Fruit fly (Drosophila melanogaster) whole organism, embryonic: ENCODE measurements around the gene CG13930.

Experiments used
- B-H1 ChIP-seq: fragments of 200-800 bp; sonication (Bioruptor generic); IDR thresholded peaks from 3 replicates; pipeline ENCODE4 v1.3.6; 2022; ENCODE audit warnings: missing biosample characterization, missing genetic modification characterization
- CG11085 ChIP-seq: fragments of 200-800 bp; sonication (Bioruptor generic); IDR thresholded peaks from 2 replicates; pipeline ENCODE4 v1.3.6; 2022; ENCODE audit warnings: missing biosample characterization, missing genetic modification characterization
- CG12391 ChIP-seq: fragments of 200-800 bp; sonication (Bioruptor generic); optimal IDR thresholded peaks from 3 replicates; lab custom pipeline; 2018; ENCODE audit warnings: missing biosample characterization, mild to moderate bottlenecking, missing genetic modification characterization, moderate library complexity
- CG1603 ChIP-seq: fragments of 200-800 bp; sonication (Bioruptor generic); optimal IDR thresholded peaks from 2 replicates; lab custom pipeline; 2019; ENCODE audit warnings: missing biosample characterization, mild to moderate bottlenecking, missing genetic modification characterization, moderate library complexity
- CG18599 ChIP-seq: fragments of 200-800 bp; sonication (Bioruptor generic); optimal IDR thresholded peaks from 3 replicates; lab custom pipeline; 2017; ENCODE audit warnings: missing biosample characterization, missing genetic modification characterization, mild to moderate bottlenecking, moderate library complexity, missing genetic modification reagents
- CG32767 ChIP-seq: fragments of 200-800 bp; sonication (Bioruptor generic); IDR thresholded peaks from 2 replicates; pipeline ENCODE4 v1.3.6; 2022; ENCODE audit warnings: missing biosample characterization, missing genetic modification characterization
- CG3838 ChIP-seq: fragments of 200-800 bp; sonication (Bioruptor generic); optimal IDR thresholded peaks from 3 replicates; lab custom pipeline; 2016; ENCODE audit warnings: missing biosample characterization, missing genetic modification characterization
- CG42726 ChIP-seq: fragments of 200-800 bp; sonication (Bioruptor generic); IDR thresholded peaks from 2 replicates; pipeline ENCODE4 v1.3.6; 2022; ENCODE audit warnings: missing biosample characterization, missing genetic modification characterization; ENCODE audit not compliant: partially characterized antibody
- CG4820 ChIP-seq: fragments of 200-800 bp; sonication (Bioruptor generic); optimal IDR thresholded peaks from 3 replicates; lab custom pipeline; 2016; ENCODE audit warnings: missing biosample characterization, missing genetic modification characterization
- CG5953 ChIP-seq: fragments of 200-800 bp; sonication (Bioruptor generic); IDR thresholded peaks from 2 replicates; pipeline ENCODE4 v1.3.6; 2022; ENCODE audit warnings: missing biosample characterization, missing genetic modification characterization
- CG7556 ChIP-seq: fragments of 200-800 bp; sonication (Bioruptor generic); optimal IDR thresholded peaks from 2 replicates; lab custom pipeline; 2017; ENCODE audit warnings: missing biosample characterization, mild to moderate bottlenecking, missing genetic modification characterization
- CG8290 ChIP-seq, 3 experiments: fragments of 200-800 bp; sonication (Bioruptor generic); optimal IDR thresholded peaks; 2 replicates each; lab custom pipeline; 2016 to 2019; ENCODE audit warnings: missing biosample characterization in 3 of 3, missing genetic modification characterization in 3 of 3, mild to moderate bottlenecking in 2 of 3, moderate library complexity in 1 of 3
- Drgx ChIP-seq: fragments of 200-800 bp; sonication (Bioruptor generic); IDR thresholded peaks from 2 replicates; pipeline ENCODE4 v1.3.6; 2022; ENCODE audit warnings: missing biosample characterization, missing genetic modification characterization
- ERR ChIP-seq: fragments of 200-800 bp; sonication (Bioruptor generic); optimal IDR thresholded peaks from 2 replicates; lab custom pipeline; 2016; ENCODE audit warnings: missing biosample characterization, missing genetic modification characterization
- Gsc ChIP-seq: fragments of 200-800 bp; sonication (Bioruptor generic); IDR thresholded peaks from 2 replicates; pipeline ENCODE4 v1.3.6; 2022; ENCODE audit warnings: missing biosample characterization, missing genetic modification characterization
- H15 ChIP-seq: fragments of 200-800 bp; sonication (Bioruptor generic); IDR thresholded peaks from 3 replicates; pipeline ENCODE4 v1.3.6; 2022; ENCODE audit warnings: missing biosample characterization, missing genetic modification characterization
- Hey ChIP-seq: fragments of 200-800 bp; sonication (Bioruptor generic); optimal IDR thresholded peaks from 3 replicates; lab custom pipeline; 2018; ENCODE audit warnings: missing biosample characterization, mild to moderate bottlenecking, missing genetic modification characterization
- Kr ChIP-seq: fragments of 200-800 bp; sonication (Bioruptor generic); optimal IDR thresholded peaks from 2 replicates; lab custom pipeline; 2017; ENCODE audit warnings: missing biosample characterization, mild to moderate bottlenecking, missing genetic modification characterization
- Rfx ChIP-seq: fragments of 200-800 bp; sonication (Bioruptor generic); IDR thresholded peaks from 2 replicates; pipeline ENCODE4 v1.3.6; 2022; ENCODE audit warnings: missing biosample characterization, missing genetic modification characterization
- Usf ChIP-seq: fragments of 200-800 bp; sonication (Bioruptor generic); optimal IDR thresholded peaks from 2 replicates; lab custom pipeline; 2017; ENCODE audit warnings: missing genotype, missing biosample characterization, missing genetic modification characterization
- Xrp1 ChIP-seq: fragments of 200-800 bp; sonication (Bioruptor generic); IDR thresholded peaks from 2 replicates; pipeline ENCODE4 v1.3.6; 2022; ENCODE audit warnings: missing biosample characterization, missing genetic modification characterization
- aop ChIP-seq: fragments of 200-800 bp; sonication (Bioruptor generic); IDR thresholded peaks from 2 replicates; pipeline ENCODE4 v1.3.6; 2022; ENCODE audit warnings: missing biosample characterization, missing genetic modification characterization
- chn ChIP-seq: fragments of 200-800 bp; sonication (Bioruptor generic); optimal IDR thresholded peaks from 2 replicates; lab custom pipeline; 2016; ENCODE audit warnings: missing biosample characterization, missing genetic modification characterization
- corto ChIP-seq: fragments of 200-800 bp; sonication (Bioruptor generic); optimal IDR thresholded peaks from 2 replicates; lab custom pipeline; 2016; ENCODE audit warnings: missing biosample characterization, mild to moderate bottlenecking, missing genetic modification characterization, moderate library complexity
- da ChIP-seq: fragments of 200-800 bp; sonication (Bioruptor generic); optimal IDR thresholded peaks from 2 replicates; lab custom pipeline; 2016; ENCODE audit warnings: missing biosample characterization, missing genetic modification characterization
- eyg ChIP-seq: fragments of 200-800 bp; sonication (Bioruptor generic); optimal IDR thresholded peaks from 3 replicates; lab custom pipeline; 2016; ENCODE audit warnings: missing biosample characterization, missing genetic modification characterization
- fd102C ChIP-seq: fragments of 200-800 bp; sonication (Bioruptor generic); optimal IDR thresholded peaks from 2 replicates; lab custom pipeline; 2018; ENCODE audit warnings: missing biosample characterization, mild to moderate bottlenecking, missing genetic modification characterization, moderate library complexity
- gt ChIP-seq: fragments of 200-800 bp; sonication (Bioruptor generic); IDR thresholded peaks from 2 replicates; pipeline ENCODE4 v1.3.6; 2022; ENCODE audit warnings: missing biosample characterization, missing genetic modification characterization
- hbn ChIP-seq: fragments of 200-800 bp; sonication (Bioruptor generic); IDR thresholded peaks from 2 replicates; pipeline ENCODE4 v1.3.6; 2022; ENCODE audit warnings: missing biosample characterization, missing genetic modification characterization; ENCODE audit not compliant: partially characterized antibody
- hkb ChIP-seq, 2 experiments: fragments of 200-800 bp in 1 of 2; fragments of >200 bp in 1 of 2; sonication (Bioruptor generic) in 1 of 2; IDR thresholded peaks in 1 of 2; optimal IDR thresholded peaks in 1 of 2; 2 replicates each; pipeline versions ENCODE4 v1.3.6 to Lab custom; 2017 to 2022; ENCODE audit warnings: missing biosample characterization in 1 of 2, missing genetic modification characterization in 1 of 2
- jigr1 ChIP-seq: fragments of 200-800 bp; sonication (Bioruptor generic); IDR thresholded peaks from 3 replicates; pipeline ENCODE4 v1.3.6; 2022; ENCODE audit warnings: missing biosample characterization, missing genetic modification characterization
- jing ChIP-seq: fragments of 200-800 bp; sonication (Bioruptor generic); optimal IDR thresholded peaks from 2 replicates; lab custom pipeline; 2018; ENCODE audit warnings: missing biosample characterization, mild to moderate bottlenecking, missing genetic modification characterization
- knrl ChIP-seq: fragments of 200-800 bp; sonication (Bioruptor generic); IDR thresholded peaks from 3 replicates; pipeline ENCODE4 v1.3.6; 2022; ENCODE audit warnings: missing biosample characterization, missing genetic modification characterization; ENCODE audit not compliant: partially characterized antibody
- maf-S ChIP-seq: fragments of 200-800 bp; sonication (Bioruptor generic); optimal IDR thresholded peaks from 2 replicates; lab custom pipeline; 2016; ENCODE audit warnings: missing biosample characterization, missing genetic modification characterization
- mirr ChIP-seq: fragments of 200-800 bp; sonication (Bioruptor generic); optimal IDR thresholded peaks from 3 replicates; lab custom pipeline; 2018; ENCODE audit warnings: missing biosample characterization, mild to moderate bottlenecking, missing genetic modification characterization
- p53 ChIP-seq: fragments of 200-800 bp; sonication (Bioruptor generic); optimal IDR thresholded peaks from 2 replicates; lab custom pipeline; 2016; ENCODE audit warnings: missing biosample characterization, missing genetic modification characterization
- pan ChIP-seq, 4 experiments: fragments of >200 bp in 3 of 4; fragments of 200-800 bp in 1 of 4; sonication (Bioruptor generic) in 1 of 4; optimal IDR thresholded peaks in 3 of 4; IDR thresholded peaks in 1 of 4; 2 replicates each; pipeline versions ENCODE4 v1.3.6 to Lab custom; 2017 to 2022; ENCODE audit warnings: missing biosample characterization in 2 of 4, missing genetic modification characterization in 2 of 4, mixed read lengths in 1 of 4
- pita ChIP-seq: fragments of 200-800 bp; sonication (Bioruptor generic); optimal IDR thresholded peaks from 2 replicates; lab custom pipeline; 2017; ENCODE audit warnings: missing biosample characterization, mild to moderate bottlenecking, missing genetic modification characterization
- pnt ChIP-seq: fragments of 200-800 bp; sonication (Bioruptor generic); optimal IDR thresholded peaks from 3 replicates; lab custom pipeline; 2016; ENCODE audit warnings: missing biosample characterization, missing genetic modification characterization
- psq ChIP-seq: fragments of 200-800 bp; sonication (Bioruptor generic); optimal IDR thresholded peaks from 2 replicates; lab custom pipeline; 2017; ENCODE audit warnings: missing biosample characterization, missing genetic modification characterization
- salm ChIP-seq: fragments of 200-800 bp; sonication (Bioruptor generic); optimal IDR thresholded peaks from 2 replicates; lab custom pipeline; 2018; ENCODE audit warnings: missing biosample characterization, mild to moderate bottlenecking, missing genetic modification characterization
- sisA ChIP-seq: fragments of 200-800 bp; sonication (Bioruptor generic); IDR thresholded peaks from 2 replicates; pipeline ENCODE4 v1.3.6; 2022; ENCODE audit warnings: missing biosample characterization, missing genetic modification characterization
- slbo ChIP-seq: fragments of 200-800 bp; sonication (Bioruptor generic); IDR thresholded peaks from 2 replicates; pipeline ENCODE4 v1.3.6; 2022; ENCODE audit warnings: missing biosample characterization, missing genetic modification characterization
- slp2 ChIP-seq: fragments of 200-800 bp; sonication (Bioruptor generic); optimal IDR thresholded peaks from 2 replicates; lab custom pipeline; 2016; ENCODE audit warnings: missing biosample characterization, missing genetic modification characterization
- so ChIP-seq: fragments of 200-800 bp; sonication (Bioruptor generic); IDR thresholded peaks from 3 replicates; pipeline ENCODE4 v1.3.6; 2022; ENCODE audit warnings: missing biosample characterization, missing genetic modification characterization
- sob ChIP-seq: fragments of 200-800 bp; sonication (Bioruptor generic); IDR thresholded peaks from 2 replicates; pipeline ENCODE4 v1.3.6; 2022; ENCODE audit warnings: missing biosample characterization, missing genetic modification characterization
- ssp ChIP-seq: fragments of 200-800 bp; sonication (Bioruptor generic); IDR thresholded peaks from 2 replicates; pipeline ENCODE4 v1.3.6; 2022; ENCODE audit warnings: missing biosample characterization, missing genetic modification characterization
- sug ChIP-seq: fragments of 200-800 bp; optimal IDR thresholded peaks from 2 replicates; lab custom pipeline; 2019; ENCODE audit warnings: missing biosample characterization, mild to moderate bottlenecking, missing genetic modification characterization, moderate library complexity
- ttk ChIP-seq: fragments of 200-800 bp; sonication (Bioruptor generic); IDR thresholded peaks from 2 replicates; pipeline ENCODE4 v2.1.2; 2022; ENCODE audit warnings: missing biosample characterization, missing genetic modification characterization
- zen2 ChIP-seq: fragments of 200-800 bp; sonication (Bioruptor generic); IDR thresholded peaks from 3 replicates; pipeline ENCODE4 v1.3.6; 2022; ENCODE audit warnings: missing biosample characterization, missing genetic modification characterization; ENCODE audit not compliant: partially characterized antibody

The CG13930 gene

dm6 chr3L:1683091-1683490 is 10.6 kb upstream of the CG13930 start:
- TF ChIP-seq pita (GFP tag; lab: Kevin White, UChicago) (no peak), Drgx (GFP tag; lab: Robert Waterston, UW) (peak; percentile 52), jing (GFP tag; lab: Kevin White, UChicago) (no peak), CG3838 (GFP tag; lab: Kevin White, UChicago) (no peak), maf-S (GFP tag; lab: Kevin White, UChicago) (no peak), psq (no peak), ERR (GFP tag; lab: Kevin White, UChicago) (no peak), eyg (GFP tag; lab: Kevin White, UChicago) (no peak), H15 (GFP tag; lab: Robert Waterston, UW) (0 out of 3 replicates have a peak, but pooled peaks have one; percentile 26), Hey (no peak), Usf (GFP tag; lab: Kevin White, UChicago) (no peak), knrl (GFP tag; lab: Robert Waterston, UW) (no peak), aop (GFP tag; lab: Robert Waterston, UW) (no peak), Gsc (peak; percentile 9; the same call in 1 of the 2 replicates), zen2 (no peak), sug (tag; lab: Kevin White, UChicago) (no peak), CG1603 (tag; lab: Kevin White, UChicago) (no peak), p53 (no peak), sob (GFP tag; lab: Robert Waterston, UW) (peak; percentile 24; the same call in 1 of the 2 replicates), Kr (GFP tag; lab: Kevin White, UChicago) (no peak), CG4820 (no peak), chn (no peak), so (GFP tag; lab: Robert Waterston, UW) (no peak), fd102C (GFP tag; lab: Kevin White, UChicago) (no peak), sisA (GFP tag; lab: Robert Waterston, UW) (peak; percentile 46), CG12391 (tag; lab: Kevin White, UChicago) (no peak), gt (no peak), corto (GFP tag; lab: Kevin White, UChicago) (peak; percentile 18), CG8290 (GFP tag; optimal IDR thresholded peaks at IDR 0.05; lab: Kevin White, UChicago) (no peak), CG8290 (tag; optimal IDR thresholded peaks at IDR 0.05; lab: Kevin White, UChicago) (no peak), salm (tag; lab: Kevin White, UChicago) (no peak), CG18599 (peak; percentile 11), Xrp1 (GFP tag; lab: Robert Waterston, UW) (no peak), mirr (GFP tag; lab: Kevin White, UChicago) (no peak), ttk (GFP tag; lab: Robert Waterston, UW) (peak; percentile 21; the same call in 1 of the 2 replicates), CG7556 (GFP tag; lab: Kevin White, UChicago) (no peak), CG11085 (GFP tag; lab: Robert Waterston, UW) (no peak), CG32767 (GFP tag; lab: Robert Waterston, UW) (no peak), B-H1 (no peak), pan (optimal IDR thresholded peaks at IDR 0.05; lab: Kevin White, UChicago) (no peak), pan (GFP tag; optimal IDR thresholded peaks at IDR 0.05 in 1 of 2, IDR thresholded peaks at IDR 0.05 in 1 of 2) (peak in 1 of 2 experiments; percentile 27), jigr1 (GFP tag; lab: Robert Waterston, UW) (no peak), pnt (GFP tag; lab: Kevin White, UChicago) (no peak), ssp (GFP tag; lab: Robert Waterston, UW) (peak; percentile 17; the same call in 1 of the 2 replicates), hkb (optimal IDR thresholded peaks at IDR 0.05; lab: Kevin White, UChicago) (no peak), hkb (GFP tag; IDR thresholded peaks at IDR 0.05; lab: Robert Waterston, UW) (0 out of 2 replicates have a peak, but pooled peaks have one; percentile 22), Rfx (GFP tag; lab: Robert Waterston, UW) (peak; percentile 16; the same call in 1 of the 2 replicates), da (GFP tag; lab: Kevin White, UChicago) (no peak), CG5953 (GFP tag; lab: Robert Waterston, UW) (no peak), CG42726 (GFP tag; lab: Robert Waterston, UW) (no peak), hbn (GFP tag; lab: Robert Waterston, UW) (no peak), slbo (GFP tag; lab: Robert Waterston, UW) (peak; percentile 36; the same call in 1 of the 2 replicates), slp2 (GFP tag; lab: Kevin White, UChicago) (no peak)
